Worm (Caenorhabditis elegans) whole organism, L4 larva: ENCODE results near the gene M60.4.
A peak's percentile ranks its signal among the peaks of the same experiment; 100 is the strongest.

Source experiments
- F10B5.3 ChIP-seq: sonication (generic microtip); optimal IDR thresholded peaks from 2 replicates; lab custom pipeline; 2016; ENCODE audit warnings: mild to moderate bottlenecking, missing genetic modification characterization, missing compliant biosample characterization
- Y5F2A.4 ChIP-seq: fragments of 200-800 bp; sonication (Bioruptor generic); optimal IDR thresholded peaks from 2 replicates; lab custom pipeline; 2018; ENCODE audit warnings: mild to moderate bottlenecking, missing genetic modification characterization, missing compliant biosample characterization
- Y75B8A.6 ChIP-seq: fragments of 200-800 bp; sonication (Bioruptor generic); IDR thresholded peaks from 2 replicates; pipeline ENCODE4 v1.3.6; 2022; ENCODE audit warnings: missing genetic modification reagents, missing genetic modification characterization, missing compliant biosample characterization
- ZK546.5 ChIP-seq, 2 experiments: sonication (generic microtip); optimal IDR thresholded peaks; 2 replicates each; lab custom pipeline; 2017; ENCODE audit warnings: missing biosample characterization in 2 of 2, missing genetic modification characterization in 2 of 2
- aha-1 ChIP-seq: fragments of 150-350 bp; peaks from one replicate; lab custom pipeline; 2014; ENCODE audit warnings: missing biosample characterization, missing genetic modification characterization
- arid-1 ChIP-seq: fragments of 200-800 bp; sonication (Bioruptor generic); conservative IDR thresholded peaks from 2 replicates; pipeline ENCODE4 v1.3.6; 2022; ENCODE audit warnings: missing genetic modification reagents, missing genetic modification characterization, missing compliant biosample characterization
- ceh-20 ChIP-seq: fragments of 200-800 bp; sonication (Bioruptor generic); IDR thresholded peaks from 2 replicates; pipeline ENCODE4 v1.3.6; 2022; ENCODE audit warnings: missing genetic modification reagents, missing genetic modification characterization, missing compliant biosample characterization
- ceh-28 ChIP-seq: fragments of 150-350 bp; optimal IDR thresholded peaks from 2 replicates; lab custom pipeline; 2014; ENCODE audit warnings: missing biosample characterization, missing genetic modification reagents, missing genetic modification characterization
- daf-16 ChIP-seq, 3 experiments: sonication (generic microtip); optimal IDR thresholded peaks; 2 replicates each; lab custom pipeline; 2016 to 2017; ENCODE audit warnings: missing genetic modification characterization in 3 of 3, missing genetic modification reagents in 3 of 3, mild to moderate bottlenecking in 2 of 3, missing compliant biosample characterization in 2 of 3, missing biosample characterization in 1 of 3, moderate library complexity in 1 of 3
- daf-19 ChIP-seq: fragments of 200-800 bp; sonication (Bioruptor generic); conservative IDR thresholded peaks from 2 replicates; pipeline ENCODE4 v1.3.6; 2022; ENCODE audit warnings: missing genetic modification characterization, missing compliant biosample characterization
- daf-8 ChIP-seq: fragments of 200-800 bp; sonication (Bioruptor generic); IDR thresholded peaks from 2 replicates; pipeline ENCODE4 v1.3.6; 2022; ENCODE audit warnings: missing genetic modification characterization, missing compliant biosample characterization
- dmd-6 ChIP-seq: fragments of 200-800 bp; sonication (Bioruptor generic); IDR thresholded peaks from 2 replicates; pipeline ENCODE4 v1.3.6; 2022; ENCODE audit warnings: missing genetic modification reagents, missing genetic modification characterization, missing compliant biosample characterization
- dmd-8 ChIP-seq: fragments of 200-800 bp; sonication (Bioruptor generic); IDR thresholded peaks from 2 replicates; pipeline ENCODE4 v1.3.6; 2022; ENCODE audit warnings: missing genetic modification characterization, missing compliant biosample characterization
- duxl-1 ChIP-seq: sonication (generic microtip); optimal IDR thresholded peaks from 2 replicates; lab custom pipeline; 2016; ENCODE audit warnings: mild to moderate bottlenecking, missing genetic modification characterization, moderate library complexity, missing compliant biosample characterization; ENCODE audit not compliant: poor library complexity
- dve-1 ChIP-seq: sonication (generic microtip); optimal IDR thresholded peaks from 2 replicates; lab custom pipeline; 2017; ENCODE audit warnings: antibody characterized with exemption, mild to moderate bottlenecking, missing genetic modification characterization, missing compliant biosample characterization; ENCODE audit not compliant: insufficient read depth
- fkh-10 ChIP-seq: fragments of 150-350 bp; optimal IDR thresholded peaks from 2 replicates; lab custom pipeline; 2014; ENCODE audit warnings: missing biosample characterization, missing genetic modification reagents, missing genetic modification characterization
- fos-1 ChIP-seq: fragments of 150-350 bp; optimal IDR thresholded peaks from 2 replicates; lab custom pipeline; 2014; ENCODE audit warnings: missing biosample characterization, missing genetic modification characterization
- gei-8 ChIP-seq: fragments of 200-800 bp; sonication (Bioruptor generic); optimal IDR thresholded peaks from 2 replicates; lab custom pipeline; 2018; ENCODE audit warnings: mild to moderate bottlenecking, missing genetic modification characterization, missing compliant biosample characterization
- hif-1 ChIP-seq, 2 experiments: sonication (generic microtip); optimal IDR thresholded peaks; 2 replicates each; lab custom pipeline; 2016 to 2017; ENCODE audit warnings: missing compliant biosample characterization in 2 of 2, missing genetic modification characterization in 2 of 2, missing genetic modification reagents in 2 of 2, missing genotype in 2 of 2, mild to moderate bottlenecking in 1 of 2
- hlh-11 ChIP-seq: fragments of 200-800 bp; sonication (Bioruptor generic); optimal IDR thresholded peaks from 2 replicates; lab custom pipeline; 2018; ENCODE audit warnings: mild to moderate bottlenecking, missing genetic modification characterization, missing compliant biosample characterization
- hlh-30 ChIP-seq: sonication (generic microtip); optimal IDR thresholded peaks from 2 replicates; lab custom pipeline; 2017; ENCODE audit warnings: antibody characterized with exemption, mild to moderate bottlenecking, missing genetic modification characterization, missing compliant biosample characterization; ENCODE audit not compliant: insufficient read depth
- hmg-1.1 ChIP-seq: fragments of 200-800 bp; sonication (Bioruptor generic); IDR thresholded peaks from 2 replicates; pipeline ENCODE4 v1.3.6; 2022; ENCODE audit warnings: missing genetic modification reagents, missing genetic modification characterization, missing compliant biosample characterization
- lsy-2 ChIP-seq, 2 experiments: fragments of 150-350 bp in 1 of 2; sonication (generic microtip) in 1 of 2; optimal IDR thresholded peaks; 2 replicates each; lab custom pipeline; 2014 to 2017; ENCODE audit warnings: missing biosample characterization in 2 of 2, missing genetic modification characterization in 2 of 2
- mdl-1 ChIP-seq, 2 experiments: fragments of 150-350 bp in 1 of 2; sonication (generic microtip) in 1 of 2; optimal IDR thresholded peaks; 2 replicates each; lab custom pipeline; 2014 to 2017; ENCODE audit warnings: missing biosample characterization in 2 of 2, missing genetic modification characterization in 2 of 2
- mep-1 ChIP-seq: fragments of 150-350 bp; sonication (generic microtip); optimal IDR thresholded peaks from 3 replicates; lab custom pipeline; 2014; ENCODE audit warnings: missing biosample characterization, missing genetic modification characterization
- mes-2 ChIP-seq: sonication (generic microtip); optimal IDR thresholded peaks from 2 replicates; lab custom pipeline; 2016; ENCODE audit warnings: missing genotype, mild to moderate bottlenecking, missing genetic modification characterization, missing compliant biosample characterization; ENCODE audit not compliant: poor library complexity, severe bottlenecking
- mxl-3 ChIP-seq: fragments of 200-800 bp; sonication (Bioruptor generic); optimal IDR thresholded peaks from 2 replicates; lab custom pipeline; 2018; ENCODE audit warnings: mild to moderate bottlenecking, missing genetic modification characterization, missing compliant biosample characterization
- nhr-10 ChIP-seq: fragments of 150-350 bp; optimal IDR thresholded peaks from 2 replicates; lab custom pipeline; 2014; ENCODE audit warnings: missing biosample characterization, missing genetic modification characterization
- nhr-11 ChIP-seq: fragments of 150-350 bp; optimal IDR thresholded peaks from 2 replicates; lab custom pipeline; 2014; ENCODE audit warnings: missing biosample characterization, missing genetic modification characterization
- nhr-25 ChIP-seq: sonication (generic microtip); optimal IDR thresholded peaks from 2 replicates; lab custom pipeline; 2017; ENCODE audit warnings: missing genetic modification characterization, mild to moderate bottlenecking, missing compliant biosample characterization, antibody characterized with exemption, moderate library complexity, borderline replicate concordance; ENCODE audit not compliant: insufficient read depth
- nhr-28 ChIP-seq: fragments of 150-350 bp; optimal IDR thresholded peaks from 2 replicates; lab custom pipeline; 2014; ENCODE audit warnings: missing biosample characterization, missing genetic modification characterization
- nhr-41 ChIP-seq: fragments of 200-800 bp; sonication (Bioruptor generic); IDR thresholded peaks from 2 replicates; pipeline ENCODE4 v1.3.6; 2022; ENCODE audit warnings: missing genetic modification reagents, missing genetic modification characterization, missing compliant biosample characterization
- tag-97 ChIP-seq: fragments of 200-800 bp; sonication (Bioruptor generic); IDR thresholded peaks from 2 replicates; pipeline ENCODE4 v1.3.6; 2022; ENCODE audit warnings: missing genetic modification characterization, missing compliant biosample characterization
- tra-1 ChIP-seq: fragments of 200-800 bp; sonication (Bioruptor generic); IDR thresholded peaks from 2 replicates; pipeline ENCODE4 v1.3.6; 2022; ENCODE audit warnings: missing genetic modification reagents, missing genetic modification characterization, missing compliant biosample characterization
- unc-39 ChIP-seq: sonication (generic microtip); optimal IDR thresholded peaks from 2 replicates; lab custom pipeline; 2017; ENCODE audit warnings: missing biosample characterization, missing genetic modification characterization
- unc-62 ChIP-seq, 3 experiments: fragments of 150-350 bp in 1 of 3; sonication (generic microtip); optimal IDR thresholded peaks in 2 of 3; peaks in 1 of 3; 1 replicate in 1 of 3; 2 replicates in 2 of 3; lab custom pipeline; 2014 to 2017; ENCODE audit warnings: missing biosample characterization in 3 of 3, missing genetic modification characterization in 3 of 3, missing genetic modification reagents in 3 of 3, missing genotype in 1 of 3

The M60.4 gene

ce11 chrX:8235994-8236393 lies at the start of gene M60.4:
M60.4 (minus strand) TSS chrX:8236314.
- TF ChIP-seq hlh-11 (peak; percentile 74), nhr-28 (peak; percentile 62), nhr-11 (peak; percentile 11), unc-62 (GFP tag; optimal IDR thresholded peaks at IDR 0.05 in 1 of 2; lab: Kevin White, UChicago) (peak in 1 of 2 experiments; percentile 100), unc-62 (tag; optimal IDR thresholded peaks at IDR 0.05; lab: Kevin White, UChicago) (no peak), Y5F2A.4 (GFP tag; lab: Kevin White, UChicago) (no peak), nhr-10 (no peak), lsy-2 (tag; optimal IDR thresholded peaks at IDR 0.05; lab: Kevin White, UChicago) (peak in 1 of 2 experiments; percentile 36), ceh-28 (no peak), duxl-1 (tag; lab: Kevin White, UChicago) (no peak), nhr-25 (tag; lab: Kevin White, UChicago) (peak; percentile 18), daf-16 (GFP tag; optimal IDR thresholded peaks at IDR 0.05; lab: Kevin White, UChicago) (peak in 1 of 2 experiments; percentile 94), daf-16 (tag; optimal IDR thresholded peaks at IDR 0.05; lab: Kevin White, UChicago) (peak; percentile 48), gei-8 (GFP tag; lab: Kevin White, UChicago) (no peak), fkh-10 (GFP tag; lab: Kevin White, UChicago) (no peak), Y75B8A.6 (GFP tag; lab: Robert Waterston, UW) (no peak), hmg-1.1 (peak; percentile 47), fos-1 (tag; lab: Kevin White, UChicago) (no peak), hlh-30 (tag; lab: Kevin White, UChicago) (peak; percentile 95), tra-1 (GFP tag; lab: Robert Waterston, UW) (peak; percentile 70), ceh-20 (GFP tag; lab: Robert Waterston, UW) (peak; percentile 55; the same call in 1 of the 2 replicates), nhr-41 (GFP tag; lab: Robert Waterston, UW) (no peak), dmd-8 (no peak), daf-8 (GFP tag; lab: Robert Waterston, UW) (no peak), ZK546.5 (tag; optimal IDR thresholded peaks at IDR 0.05; lab: Kevin White, UChicago) (no peak), arid-1 (GFP tag; lab: Robert Waterston, UW) (no peak), tag-97 (GFP tag; lab: Robert Waterston, UW) (no peak), unc-39 (no peak), dve-1 (tag; lab: Kevin White, UChicago) (peak; percentile 43), mxl-3 (GFP tag; lab: Kevin White, UChicago) (peak; percentile 57), F10B5.3 (tag; lab: Kevin White, UChicago) (no peak), aha-1 (peak; percentile 78), dmd-6 (peak; percentile 64), mes-2 (tag; lab: Kevin White, UChicago) (peak; percentile 17), mep-1 (peak; percentile 45), mdl-1 (tag; optimal IDR thresholded peaks at IDR 0.05; lab: Kevin White, UChicago) (peak; percentile 63 to 80), hif-1 (tag; optimal IDR thresholded peaks at IDR 0.05; lab: Kevin White, UChicago) (peak in 1 of 2 experiments; percentile 28)

- no peak for TF ChIP-seq daf-19 (GFP tag; lab: Robert Waterston, UW)
- TF ChIP-seq, all 104 proteins: peak for 0
Observed at ce11 chrX:8285169-8285796, 49.2 kb upstream of the M60.4 start, which contains the start of the genes fis-2 and F13B9.2. fis-2 (minus strand) TSS chrX:8285219. F13B9.2 (plus strand) TSS chrX:8285683.
